Fruit fly (Drosophila melanogaster): ENCODE results near the gene Hyls1.

Hyls1 gene

DNA sequence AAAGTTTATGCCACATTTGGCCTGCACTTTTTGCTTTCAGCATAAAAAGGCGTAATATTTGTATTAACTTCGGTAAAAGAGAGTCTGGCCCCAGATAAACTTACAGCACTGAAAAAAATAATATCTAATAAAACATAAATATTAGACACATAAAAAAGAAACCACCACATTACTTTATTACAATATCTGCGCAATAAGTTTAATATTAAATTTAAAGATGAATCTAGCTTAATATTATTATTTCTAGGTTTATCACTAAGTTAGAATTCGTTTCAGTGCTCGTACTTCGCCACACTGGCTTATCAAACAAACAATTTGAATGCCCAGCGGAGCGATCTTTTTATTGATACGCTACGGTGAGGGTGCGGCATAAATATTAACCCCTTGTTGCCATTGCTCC lies 5.4 kb upstream of the Hyls1 start (continued):
- TF ChIP-seq CG8924 (tag; optimal IDR thresholded peaks at IDR 0.05), result peak; percentile 35
- TF ChIP-seq CG12659 (GFP tag; optimal IDR thresholded peaks at IDR 0.05), result no peak
- TF ChIP-seq CG2129 (GFP tag; IDR thresholded peaks at IDR 0.05; ENCODE audit: partially characterized antibody), result no peak
- no peak for TF ChIP-seq CG32772 (GFP tag; IDR thresholded peaks at IDR 0.05)
- TF ChIP-seq CG9609 (GFP tag; optimal IDR thresholded peaks at IDR 0.05), result no peak
- peak; percentile 70 for TF ChIP-seq CG2712 (tag; optimal IDR thresholded peaks at IDR 0.05)
- peak; percentile 33; the same call in 1 of the 3 replicates for TF ChIP-seq ci (GFP tag; IDR thresholded peaks at IDR 0.05)
- TF ChIP-seq ara (GFP tag; IDR thresholded peaks at IDR 0.05), result peak; percentile 43; the same call in 1 of the 2 replicates
- TF ChIP-seq dmrt11E (tag; optimal IDR thresholded peaks at IDR 0.05), result peak; percentile 40
- no peak for TF ChIP-seq sim (GFP tag; IDR thresholded peaks at IDR 0.05)
- TF ChIP-seq Taf1 (GFP tag; IDR thresholded peaks at IDR 0.05), result no peak
- TF ChIP-seq CG18764 (GFP tag; optimal IDR thresholded peaks at IDR 0.05), result no peak
- TF ChIP-seq br (optimal IDR thresholded peaks at IDR 0.05), result no peak
- no peak for TF ChIP-seq E2f2 (GFP tag; IDR thresholded peaks at IDR 0.05)
- TF ChIP-seq en (GFP tag; optimal IDR thresholded peaks at IDR 0.05), result no peak
- peak; percentile 29 for TF ChIP-seq trem (tag; optimal IDR thresholded peaks at IDR 0.05)
- TF ChIP-seq CG12104 (GFP tag; optimal IDR thresholded peaks at IDR 0.05), result no peak
- TF ChIP-seq CG14050 (GFP tag; IDR thresholded peaks at IDR 0.05), result no peak
- TF ChIP-seq CG6689 (GFP tag; IDR thresholded peaks at IDR 0.05), result 0 out of 2 replicates have a peak, but pooled peaks have one; percentile 38
- no peak for TF ChIP-seq ro (GFP tag; IDR thresholded peaks at IDR 0.05)
- TF ChIP-seq exex (tag; optimal IDR thresholded peaks at IDR 0.05), result no peak
- no peak for TF ChIP-seq zen2 (GFP tag; IDR thresholded peaks at IDR 0.05; ENCODE audit: partially characterized antibody)
- TF ChIP-seq Dfd (GFP tag; optimal IDR thresholded peaks at IDR 0.05), result no peak
- TF ChIP-seq Mad (GFP tag; optimal IDR thresholded peaks at IDR 0.05), result no peak
- no peak for TF ChIP-seq Gug (GFP tag; IDR thresholded peaks at IDR 0.05)
- peak; percentile 13 for TF ChIP-seq twi (tag; optimal IDR thresholded peaks at IDR 0.05)
- TF ChIP-seq MESR4 (GFP tag; optimal IDR thresholded peaks at IDR 0.05), result no peak
- no peak for TF ChIP-seq crol (GFP tag; IDR thresholded peaks at IDR 0.05)
- TF ChIP-seq CG33557 (GFP tag; optimal IDR thresholded peaks at IDR 0.05), result no peak
- TF ChIP-seq repo (GFP tag; optimal IDR thresholded peaks at IDR 0.05), result no peak
- peak; percentile 24 for TF ChIP-seq fd96Cb (tag; optimal IDR thresholded peaks at IDR 0.05)
- TF ChIP-seq CG32532 (GFP tag; IDR thresholded peaks at IDR 0.05), result peak; percentile 21; the same call in 1 of the 2 replicates
- TF ChIP-seq Blimp-1 (GFP tag; optimal IDR thresholded peaks at IDR 0.05), result peak; percentile 57
- TF ChIP-seq pfk (GFP tag; optimal IDR thresholded peaks at IDR 0.05), result no peak
- TF ChIP-seq CG1529 (GFP tag; optimal IDR thresholded peaks at IDR 0.05), result no peak
- TF ChIP-seq Meics (GFP tag; optimal IDR thresholded peaks at IDR 0.05), result no peak
- TF ChIP-seq CG3847 (GFP tag; IDR thresholded peaks at IDR 0.05), result no peak
- TF ChIP-seq zfh2 (GFP tag; optimal IDR thresholded peaks at IDR 0.05), result no peak
- TF ChIP-seq CG2678 (tag; optimal IDR thresholded peaks at IDR 0.05), result peak; percentile 60
- TF ChIP-seq Spps (tag; optimal IDR thresholded peaks at IDR 0.05), result no peak
- peak; percentile 43 for TF ChIP-seq CG17829 (tag; optimal IDR thresholded peaks at IDR 0.05)
- peak; percentile 18 for TF ChIP-seq Asciz (GFP tag; optimal IDR thresholded peaks at IDR 0.05)
- peak; percentile 50 for TF ChIP-seq PHDP (tag; optimal IDR thresholded peaks at IDR 0.05)
- no peak for TF ChIP-seq crc (GFP tag; optimal IDR thresholded peaks at IDR 0.05)
- no peak for TF ChIP-seq Lhr (GFP tag; optimal IDR thresholded peaks at IDR 0.05)
- TF ChIP-seq bigmax (GFP tag; optimal IDR thresholded peaks at IDR 0.05), result no peak
- no peak for TF ChIP-seq BtbVII (GFP tag; optimal IDR thresholded peaks at IDR 0.05)
- no peak for TF ChIP-seq bcd (GFP tag; optimal IDR thresholded peaks at IDR 0.05)
- TF ChIP-seq CG4730 (GFP tag; IDR thresholded peaks at IDR 0.05), result no peak
- TF ChIP-seq grn (GFP tag; optimal IDR thresholded peaks at IDR 0.05), result no peak
- 0 out of 2 replicates have a peak, but pooled peaks have one; percentile 46 for TF ChIP-seq Ptx1 (GFP tag; IDR thresholded peaks at IDR 0.05)
- TF ChIP-seq Hmr (GFP tag; optimal IDR thresholded peaks at IDR 0.05), result no peak
